Fruit fly (Drosophila melanogaster) whole organism, adult: ENCODE results near the gene CG7789.

ENCODE experiments used
- CG11617 ChIP-seq: fragments of 200-800 bp; sonication (Bioruptor generic); optimal IDR thresholded peaks from 2 replicates; lab custom pipeline; 2017; ENCODE audit warnings: mild to moderate bottlenecking, missing biosample characterization, missing genetic modification reagents, missing genetic modification characterization
- CG5204 ChIP-seq: fragments of 200-800 bp; sonication (Bioruptor generic); optimal IDR thresholded peaks from 2 replicates; lab custom pipeline; 2016; ENCODE audit warnings: missing biosample characterization, missing genetic modification characterization
- Hr96 ChIP-seq: fragments of 200-800 bp; sonication (Bioruptor generic); optimal IDR thresholded peaks from 2 replicates; lab custom pipeline; 2016; ENCODE audit warnings: missing biosample characterization, missing genetic modification characterization
- bab1 ChIP-seq: fragments of 200-800 bp; sonication (Bioruptor generic); optimal IDR thresholded peaks from 3 replicates; lab custom pipeline; 2019; ENCODE audit warnings: missing biosample characterization, mild to moderate bottlenecking, missing genetic modification characterization, moderate library complexity
- ovo ChIP-seq: fragments of 200-800 bp; sonication (Bioruptor generic); optimal IDR thresholded peaks from 2 replicates; lab custom pipeline; 2016; ENCODE audit warnings: missing biosample characterization, missing genetic modification characterization
- pad ChIP-seq: fragments of 200-800 bp; sonication (Bioruptor generic); optimal IDR thresholded peaks from 3 replicates; lab custom pipeline; 2017; ENCODE audit warnings: missing biosample characterization, missing genetic modification characterization, mild to moderate bottlenecking, moderate library complexity, missing genetic modification reagents
- tj ChIP-seq: fragments of 200-800 bp; sonication (Bioruptor generic); optimal IDR thresholded peaks from 3 replicates; lab custom pipeline; 2017; ENCODE audit warnings: missing biosample characterization, mild to moderate bottlenecking, missing genetic modification characterization, moderate library complexity

DNA sequence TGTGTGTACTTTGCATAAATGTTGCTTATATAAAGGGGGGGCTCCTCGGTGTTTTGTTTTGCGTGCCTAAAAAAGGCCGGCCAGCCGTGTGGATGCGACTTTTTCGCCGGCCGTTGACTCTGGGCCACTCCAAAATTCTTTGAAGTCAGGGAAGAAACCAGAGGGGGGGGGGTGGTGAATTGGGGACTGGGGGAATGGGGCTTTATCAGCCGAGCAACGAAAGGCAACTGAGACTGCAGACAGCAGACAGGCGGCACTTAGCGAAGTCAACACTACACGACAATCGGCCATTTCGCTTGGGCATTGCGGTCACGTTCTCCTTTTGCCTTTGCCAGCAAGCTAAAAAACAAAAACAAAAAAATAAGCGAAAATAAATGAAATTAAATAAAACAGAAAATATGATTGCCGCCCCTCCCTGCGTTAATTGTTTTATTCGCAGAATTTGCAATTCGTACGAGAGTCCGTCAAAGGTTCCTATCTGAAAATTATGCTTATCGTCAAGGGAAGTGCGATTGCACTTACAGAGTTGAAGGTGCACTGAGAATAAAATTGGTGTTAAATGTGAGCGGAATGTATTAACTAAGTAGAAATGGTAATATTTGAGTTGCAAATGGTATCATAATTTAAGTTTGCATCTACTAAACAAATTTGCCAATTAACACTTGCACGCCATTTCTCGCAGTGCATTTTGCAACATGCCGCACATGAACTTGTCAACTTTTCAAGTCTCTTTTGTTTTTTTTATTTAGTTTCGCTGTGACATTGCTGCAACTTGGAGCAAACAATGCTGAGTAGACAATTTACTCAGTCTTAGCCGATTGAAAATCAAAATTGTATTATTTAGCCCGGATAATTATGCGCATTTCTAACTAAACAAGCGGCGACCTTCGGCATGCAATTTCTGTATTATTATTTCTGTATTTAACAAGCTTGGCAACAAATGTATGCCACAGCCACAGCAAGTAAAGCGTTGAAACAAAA is 16.7 kb upstream of the CG7789 start:
- TF ChIP-seq tj (GFP tag; lab: Kevin White, UChicago) (peak; percentile 84), CG5204 (no peak), pad (GFP tag; lab: Kevin White, UChicago) (no peak), Hr96 (GFP tag; lab: Kevin White, UChicago) (no peak), ovo (GFP tag; lab: Kevin White, UChicago) (no peak), bab1 (GFP tag; lab: Kevin White, UChicago) (no peak), CG11617 (no peak)
